Fruit fly (Drosophila melanogaster) Kc167 (cell line): Measurements from ENCODE around the gene CG34247.

ENCODE experiments used
- Sin3A ChIP-seq: fragments of >200 bp; optimal IDR thresholded peaks from 2 replicates; lab custom pipeline; 2018; ENCODE audit warnings: missing external identifiers
- h ChIP-seq: fragments of >200 bp; optimal IDR thresholded peaks from 3 replicates; lab custom pipeline; 2018; ENCODE audit warnings: missing external identifiers
- insv ChIP-seq: fragments of >200 bp; optimal IDR thresholded peaks from 3 replicates; lab custom pipeline; 2018; ENCODE audit warnings: missing external identifiers
- psq ChIP-seq: fragments of >200 bp; optimal IDR thresholded peaks from 2 replicates; lab custom pipeline; 2017; ENCODE audit warnings: missing external identifiers
- ttk ChIP-seq: sonication (Bioruptor generic); optimal IDR thresholded peaks from 2 replicates; lab custom pipeline; 2017; ENCODE audit warnings: missing external identifiers

- no peak for TF ChIP-seq psq (lab: Kevin White, UChicago)
- TF ChIP-seq h (lab: Kevin White, UChicago) = no peak
- TF ChIP-seq insv (lab: Kevin White, UChicago) = no peak
- no peak for TF ChIP-seq ttk (lab: Kevin White, UChicago)
- TF ChIP-seq Sin3A (lab: Kevin White, UChicago) = no peak
These were observed 45.6 kb downstream of the CG34247 start for dm6 chr3L:16215816-16216215.
